Fruit fly (Drosophila melanogaster) whole organism, embryonic: Measurements from ENCODE around the gene Nnp-1.

ENCODE experiments used
- Abd-B ChIP-seq: fragments of 200-800 bp; sonication (Bioruptor generic); optimal IDR thresholded peaks from 2 replicates; lab custom pipeline; 2018; ENCODE audit warnings: missing biosample characterization, mild to moderate bottlenecking, missing genetic modification characterization, moderate library complexity
- Asciz ChIP-seq: fragments of 200-800 bp; sonication (Bioruptor generic); optimal IDR thresholded peaks from 2 replicates; lab custom pipeline; 2017; ENCODE audit warnings: missing biosample characterization, mild to moderate bottlenecking, missing genetic modification characterization, missing genetic modification reagents
- Atf3 ChIP-seq: fragments of 200-800 bp; sonication (Bioruptor generic); optimal IDR thresholded peaks from 3 replicates; lab custom pipeline; 2016; ENCODE audit warnings: missing biosample characterization, missing genetic modification characterization
- C15 ChIP-seq: fragments of 200-800 bp; sonication (Bioruptor generic); IDR thresholded peaks from 3 replicates; pipeline ENCODE4 v1.3.6; 2022; ENCODE audit warnings: missing biosample characterization, missing genetic modification characterization
- CG10462 ChIP-seq: fragments of 200-800 bp; sonication (Bioruptor generic); optimal IDR thresholded peaks from 2 replicates; lab custom pipeline; 2016; ENCODE audit warnings: missing biosample characterization, missing genetic modification characterization
- CG12299 ChIP-seq: fragments of 200-800 bp; sonication (Bioruptor generic); optimal IDR thresholded peaks from 2 replicates; lab custom pipeline; 2018; ENCODE audit warnings: missing biosample characterization, mild to moderate bottlenecking, missing genetic modification characterization
- CG1233 ChIP-seq: fragments of 200-800 bp; sonication (Bioruptor generic); optimal IDR thresholded peaks from 4 replicates; lab custom pipeline; 2018; ENCODE audit warnings: missing biosample characterization, mild to moderate bottlenecking, missing genetic modification characterization
- CG1603 ChIP-seq: fragments of 200-800 bp; sonication (Bioruptor generic); optimal IDR thresholded peaks from 2 replicates; lab custom pipeline; 2019; ENCODE audit warnings: missing biosample characterization, mild to moderate bottlenecking, missing genetic modification characterization, moderate library complexity
- CG18476 ChIP-seq: fragments of 200-800 bp; sonication (Bioruptor generic); optimal IDR thresholded peaks from 2 replicates; lab custom pipeline; 2016; ENCODE audit warnings: missing biosample characterization, mild to moderate bottlenecking, missing genetic modification characterization
- CG18599 ChIP-seq: fragments of 200-800 bp; sonication (Bioruptor generic); optimal IDR thresholded peaks from 3 replicates; lab custom pipeline; 2017; ENCODE audit warnings: missing biosample characterization, missing genetic modification characterization, mild to moderate bottlenecking, moderate library complexity, missing genetic modification reagents
- CG18619 ChIP-seq: fragments of 200-800 bp; sonication (Bioruptor generic); optimal IDR thresholded peaks from 3 replicates; lab custom pipeline; 2017; ENCODE audit warnings: missing biosample characterization, mild to moderate bottlenecking, missing genetic modification characterization
- CG18764 ChIP-seq: fragments of 200-800 bp; sonication (Bioruptor generic); optimal IDR thresholded peaks from 3 replicates; lab custom pipeline; 2016; ENCODE audit warnings: missing biosample characterization, missing genetic modification characterization
- CG2889 ChIP-seq: fragments of 200-800 bp; sonication (Bioruptor generic); IDR thresholded peaks from 3 replicates; pipeline ENCODE4 v1.3.6; 2022; ENCODE audit warnings: missing biosample characterization, missing genetic modification characterization
- CG3163 ChIP-seq: fragments of 200-800 bp; sonication (Bioruptor generic); optimal IDR thresholded peaks from 3 replicates; lab custom pipeline; 2016; ENCODE audit warnings: missing biosample characterization, missing genetic modification characterization
- CG32532 ChIP-seq: fragments of 200-800 bp; sonication (Bioruptor generic); IDR thresholded peaks from 2 replicates; pipeline ENCODE4 v1.3.6; 2022; ENCODE audit warnings: missing biosample characterization, missing genetic modification characterization
- CG33213 ChIP-seq: fragments of 200-800 bp; sonication (Bioruptor generic); optimal IDR thresholded peaks from 3 replicates; lab custom pipeline; 2016; ENCODE audit warnings: missing biosample characterization, missing genetic modification characterization
- CG4328 ChIP-seq: fragments of 200-800 bp; sonication (Bioruptor generic); optimal IDR thresholded peaks from 3 replicates; lab custom pipeline; 2017; ENCODE audit warnings: missing biosample characterization, missing genetic modification reagents, missing genetic modification characterization
- CG6654 ChIP-seq: fragments of 200-800 bp; sonication (Bioruptor generic); optimal IDR thresholded peaks from 2 replicates; lab custom pipeline; 2017; ENCODE audit warnings: missing biosample characterization, mild to moderate bottlenecking, missing genetic modification characterization
- CG6765 ChIP-seq: fragments of 200-800 bp; sonication (Bioruptor generic); optimal IDR thresholded peaks from 3 replicates; lab custom pipeline; 2017; ENCODE audit warnings: missing biosample characterization, mild to moderate bottlenecking, missing genetic modification characterization
- CG7357 ChIP-seq: fragments of 200-800 bp; sonication (Bioruptor generic); IDR thresholded peaks from 3 replicates; pipeline ENCODE4 v1.3.6; 2022; ENCODE audit warnings: missing biosample characterization, missing genetic modification characterization
- CG9727 ChIP-seq: fragments of 200-800 bp; sonication (Bioruptor generic); optimal IDR thresholded peaks from 3 replicates; lab custom pipeline; 2017; ENCODE audit warnings: missing biosample characterization, mild to moderate bottlenecking, missing genetic modification characterization
- Chrac-16 ChIP-seq: fragments of 200-800 bp; sonication (Bioruptor generic); optimal IDR thresholded peaks from 3 replicates; lab custom pipeline; 2016; ENCODE audit warnings: missing biosample characterization, missing genetic modification characterization
- D ChIP-seq, 2 experiments: fragments of 200-800 bp in 1 of 2; fragments of >200 bp in 1 of 2; sonication (Bioruptor generic) in 1 of 2; optimal IDR thresholded peaks; 2 replicates in 1 of 2; 3 replicates in 1 of 2; lab custom pipeline; 2017; ENCODE audit warnings: mild to moderate bottlenecking in 1 of 2, missing biosample characterization in 1 of 2, missing genetic modification characterization in 1 of 2, missing genetic modification reagents in 1 of 2
- Dip3 ChIP-seq: fragments of 200-800 bp; sonication (Bioruptor generic); optimal IDR thresholded peaks from 3 replicates; lab custom pipeline; 2016; ENCODE audit warnings: missing biosample characterization, missing genetic modification characterization
- Dref ChIP-seq: fragments of 200-800 bp; sonication (Bioruptor generic); IDR thresholded peaks from 2 replicates; pipeline ENCODE4 v1.3.6; 2022; ENCODE audit warnings: missing biosample characterization, missing genetic modification characterization
- GATAe ChIP-seq: fragments of 200-800 bp; sonication (Bioruptor generic); conservative IDR thresholded peaks from 2 replicates; pipeline ENCODE4 v1.3.6; 2022; ENCODE audit warnings: missing biosample characterization, missing genetic modification characterization
- Gug ChIP-seq: fragments of 200-800 bp; sonication (Bioruptor generic); IDR thresholded peaks from 4 replicates; pipeline ENCODE4 v1.3.6; 2022; ENCODE audit warnings: missing biosample characterization, missing genetic modification characterization
- HLH4C ChIP-seq: fragments of 200-800 bp; sonication (Bioruptor generic); IDR thresholded peaks from 3 replicates; pipeline ENCODE4 v1.3.6; 2022; ENCODE audit warnings: missing biosample characterization, missing genetic modification characterization; ENCODE audit not compliant: partially characterized antibody
- HLHmδ ChIP-seq: fragments of 200-800 bp; sonication (Bioruptor generic); optimal IDR thresholded peaks from 2 replicates; lab custom pipeline; 2018; ENCODE audit warnings: missing biosample characterization, mild to moderate bottlenecking, missing genetic modification characterization, moderate library complexity
- HmgZ ChIP-seq: fragments of 200-800 bp; sonication (Bioruptor generic); optimal IDR thresholded peaks from 2 replicates; lab custom pipeline; 2018; ENCODE audit warnings: missing biosample characterization, mild to moderate bottlenecking, missing genetic modification characterization
- Lpt ChIP-seq: fragments of >200 bp; optimal IDR thresholded peaks from 2 replicates; lab custom pipeline; 2018; ENCODE audit warnings: missing biosample characterization, missing genetic modification characterization
- NFAT ChIP-seq: fragments of 200-800 bp; sonication (Bioruptor generic); IDR thresholded peaks from 2 replicates; pipeline ENCODE4 v1.3.6; 2022; ENCODE audit warnings: missing biosample characterization, missing genetic modification characterization
- Oli ChIP-seq: fragments of 200-800 bp; sonication (Bioruptor generic); optimal IDR thresholded peaks from 2 replicates; lab custom pipeline; 2018; ENCODE audit warnings: missing biosample characterization, mild to moderate bottlenecking, missing genetic modification characterization, moderate library complexity
- Sin3A ChIP-seq: fragments of >200 bp; optimal IDR thresholded peaks from 2 replicates; lab custom pipeline; 2018
- Six4 ChIP-seq: fragments of 200-800 bp; sonication (Bioruptor generic); optimal IDR thresholded peaks from 2 replicates; lab custom pipeline; 2016; ENCODE audit warnings: missing biosample characterization, missing genetic modification characterization
- Sox100B ChIP-seq: fragments of 200-800 bp; sonication (Bioruptor generic); optimal IDR thresholded peaks from 3 replicates; lab custom pipeline; 2018; ENCODE audit warnings: missing biosample characterization, mild to moderate bottlenecking, missing genetic modification characterization
- Taf1 ChIP-seq: fragments of 200-800 bp; sonication (Bioruptor generic); IDR thresholded peaks from 2 replicates; pipeline ENCODE4 v1.3.6; 2022; ENCODE audit warnings: missing biosample characterization, missing genetic modification characterization
- Usf ChIP-seq: fragments of 200-800 bp; sonication (Bioruptor generic); optimal IDR thresholded peaks from 2 replicates; lab custom pipeline; 2017; ENCODE audit warnings: missing genotype, missing biosample characterization, missing genetic modification characterization
- abd-A ChIP-seq: fragments of 200-800 bp; sonication (Bioruptor generic); optimal IDR thresholded peaks from 3 replicates; lab custom pipeline; 2019; ENCODE audit warnings: missing biosample characterization, mild to moderate bottlenecking, missing genetic modification characterization, moderate library complexity
- bbx ChIP-seq: fragments of 200-800 bp; sonication (Bioruptor generic); IDR thresholded peaks from 2 replicates; pipeline ENCODE4 v1.3.6; 2022; ENCODE audit warnings: missing biosample characterization, missing genetic modification characterization; ENCODE audit not compliant: partially characterized antibody
- chm ChIP-seq: fragments of 200-800 bp; sonication (Bioruptor generic); IDR thresholded peaks from 2 replicates; pipeline ENCODE4 v1.3.6; 2022; ENCODE audit warnings: missing biosample characterization, missing genetic modification characterization
- grn ChIP-seq: fragments of 200-800 bp; sonication (Bioruptor generic); optimal IDR thresholded peaks from 3 replicates; lab custom pipeline; 2017; ENCODE audit warnings: missing biosample characterization, missing genetic modification characterization
- gt ChIP-seq: fragments of 200-800 bp; sonication (Bioruptor generic); IDR thresholded peaks from 2 replicates; pipeline ENCODE4 v1.3.6; 2022; ENCODE audit warnings: missing biosample characterization, missing genetic modification characterization
- row ChIP-seq: fragments of 200-800 bp; sonication (Bioruptor generic); IDR thresholded peaks from 3 replicates; pipeline ENCODE4 v1.3.6; 2022; ENCODE audit warnings: missing biosample characterization, missing genetic modification characterization
- sima ChIP-seq: fragments of 200-800 bp; sonication (Bioruptor generic); optimal IDR thresholded peaks from 2 replicates; lab custom pipeline; 2016; ENCODE audit warnings: missing biosample characterization, missing genetic modification characterization
- sna ChIP-seq: fragments of 200-800 bp; sonication (Bioruptor generic); IDR thresholded peaks from 2 replicates; pipeline ENCODE4 v1.3.6; 2022; ENCODE audit warnings: missing biosample characterization, missing genetic modification characterization; ENCODE audit not compliant: partially characterized antibody
- tin ChIP-seq: fragments of 200-800 bp; sonication (Bioruptor generic); optimal IDR thresholded peaks from 3 replicates; lab custom pipeline; 2016; ENCODE audit warnings: missing biosample characterization, missing genetic modification characterization
- tna ChIP-seq: fragments of 200-800 bp; sonication (Bioruptor generic); IDR thresholded peaks from 2 replicates; pipeline ENCODE4 v1.3.6; 2022; ENCODE audit warnings: missing biosample characterization, missing genetic modification characterization; ENCODE audit not compliant: partially characterized antibody
- tup ChIP-seq: fragments of 200-800 bp; sonication (Bioruptor generic); optimal IDR thresholded peaks from 2 replicates; lab custom pipeline; 2016; ENCODE audit warnings: missing biosample characterization, mild to moderate bottlenecking, missing genetic modification characterization, moderate library complexity
- unc-4 ChIP-seq: fragments of 200-800 bp; sonication (Bioruptor generic); IDR thresholded peaks from 2 replicates; pipeline ENCODE4 v1.3.6; 2022; ENCODE audit warnings: missing biosample characterization, missing genetic modification characterization; ENCODE audit not compliant: partially characterized antibody
- wek ChIP-seq: fragments of 200-800 bp; sonication (Bioruptor generic); optimal IDR thresholded peaks from 3 replicates; lab custom pipeline; 2018; ENCODE audit warnings: missing biosample characterization, mild to moderate bottlenecking, missing genetic modification characterization, moderate library complexity

The Nnp-1 gene

dm6 chr2L:13370762-13371161 lies 4.8 kb upstream of the Nnp-1 start, which contains the start of gene ND-B22:
TSS of gene ND-B22 (minus strand) at chr2L:13371110.
- TF ChIP-seq CG3163 (GFP tag; lab: Kevin White, UChicago): no peak
- TF ChIP-seq tup (GFP tag; lab: Kevin White, UChicago): peak; percentile 5
- TF ChIP-seq Chrac-16: peak; percentile 15
- no peak for TF ChIP-seq CG4328 (GFP tag; lab: Kevin White, UChicago)
- no peak for TF ChIP-seq CG10462 (GFP tag; lab: Kevin White, UChicago)
- no peak for TF ChIP-seq Abd-B (GFP tag; lab: Kevin White, UChicago)
- TF ChIP-seq Atf3 (GFP tag; lab: Kevin White, UChicago): no peak
- no peak for TF ChIP-seq GATAe (GFP tag; lab: Robert Waterston, UW)
- TF ChIP-seq CG9727 (GFP tag; lab: Kevin White, UChicago): no peak
- TF ChIP-seq sima (GFP tag; lab: Kevin White, UChicago): no peak
- peak; percentile 43; the same call in 1 of the 2 replicates for TF ChIP-seq sna (GFP tag; lab: Robert Waterston, UW)
- TF ChIP-seq CG18764 (GFP tag; lab: Kevin White, UChicago): no peak
- TF ChIP-seq tin (GFP tag; lab: Kevin White, UChicago): peak; percentile 46
- TF ChIP-seq abd-A (tag; lab: Kevin White, UChicago): no peak
- TF ChIP-seq Dref: 0 out of 2 replicates have a peak, but pooled peaks have one; percentile 24
- peak; percentile 51 for TF ChIP-seq CG18599
- no peak for TF ChIP-seq CG6765 (GFP tag; lab: Kevin White, UChicago)
- no peak for TF ChIP-seq CG6654 (GFP tag; lab: Kevin White, UChicago)
- no peak for TF ChIP-seq CG12299 (tag; lab: Kevin White, UChicago)
- TF ChIP-seq tna (GFP tag; lab: Robert Waterston, UW): 0 out of 2 replicates have a peak, but pooled peaks have one; percentile 33
- no peak for TF ChIP-seq Oli (tag; lab: Kevin White, UChicago)
- no peak for TF ChIP-seq Six4 (GFP tag; lab: Kevin White, UChicago)
- TF ChIP-seq Dip3 (GFP tag; lab: Kevin White, UChicago): peak; percentile 61
- no peak for TF ChIP-seq wek (GFP tag; lab: Kevin White, UChicago)
- no peak for TF ChIP-seq HLHmδ (GFP tag; lab: Kevin White, UChicago)
- TF ChIP-seq bbx (GFP tag; lab: Robert Waterston, UW): peak; percentile 41
- TF ChIP-seq Asciz (GFP tag; lab: Kevin White, UChicago): no peak
- TF ChIP-seq chm (GFP tag; lab: Robert Waterston, UW): no peak
- peak; percentile 31; the same call in 1 of the 3 replicates for TF ChIP-seq row (GFP tag; lab: Robert Waterston, UW)
- TF ChIP-seq unc-4 (GFP tag; lab: Robert Waterston, UW): no peak
- peak; percentile 65 for TF ChIP-seq HmgZ (tag; lab: Kevin White, UChicago)
- TF ChIP-seq CG33213: peak; percentile 30
- no peak; the same call in 3 of the 4 replicates for TF ChIP-seq Gug (GFP tag; lab: Robert Waterston, UW)
- TF ChIP-seq CG32532 (GFP tag; lab: Robert Waterston, UW): peak; percentile 57
- no peak for TF ChIP-seq Sin3A (lab: Kevin White, UChicago)
- TF ChIP-seq Usf (GFP tag; lab: Kevin White, UChicago): no peak
- no peak for TF ChIP-seq CG2889
- TF ChIP-seq C15 (GFP tag; lab: Robert Waterston, UW): no peak
- TF ChIP-seq Sox100B (GFP tag; lab: Kevin White, UChicago): no peak
- no peak for TF ChIP-seq Taf1 (GFP tag; lab: Robert Waterston, UW)
- no peak for TF ChIP-seq gt
- peak; percentile 6 for TF ChIP-seq CG18619 (GFP tag; lab: Kevin White, UChicago)
- TF ChIP-seq CG18476 (GFP tag; lab: Kevin White, UChicago): peak; percentile 1
- no peak for TF ChIP-seq HLH4C (GFP tag; lab: Robert Waterston, UW)
- no peak for TF ChIP-seq grn
- no peak for TF ChIP-seq D (optimal IDR thresholded peaks at IDR 0.05; lab: Kevin White, UChicago)
- no peak for TF ChIP-seq D (GFP tag; optimal IDR thresholded peaks at IDR 0.05; lab: Kevin White, UChicago)
- TF ChIP-seq CG1603 (tag; lab: Kevin White, UChicago): peak; percentile 46
- TF ChIP-seq CG1233 (GFP tag; lab: Kevin White, UChicago): peak; percentile 39
- no peak for TF ChIP-seq CG7357 (GFP tag; lab: Robert Waterston, UW)
- no peak for TF ChIP-seq Lpt (GFP tag; lab: Kevin White, UChicago)
- TF ChIP-seq NFAT: no peak; the same call in 1 of the 2 replicates
